Fruit fly (Drosophila melanogaster): ENCODE measurements around the gene nau.

Gene nau

dm6 chr3R:23709508-23710208 is 8.5 kb downstream of the nau start, which contains the start of gene CG10301 (continued):
- TF ChIP-seq ash1 (GFP tag; optimal IDR thresholded peaks at IDR 0.05) (no peak), pho (GFP tag; optimal IDR thresholded peaks at IDR 0.05) (no peak), Max (GFP tag; optimal IDR thresholded peaks at IDR 0.05) (peak; percentile 20), wek (GFP tag; optimal IDR thresholded peaks at IDR 0.05) (peak; percentile 10), Taf1 (GFP tag; IDR thresholded peaks at IDR 0.05) (no peak), CG43689 (GFP tag; IDR thresholded peaks at IDR 0.05) (no peak), ewg (GFP tag; optimal IDR thresholded peaks at IDR 0.05) (peak; percentile 56), pb (GFP tag; optimal IDR thresholded peaks at IDR 0.05) (no peak), Nf-YB (GFP tag; optimal IDR thresholded peaks at IDR 0.05) (peak; percentile 8), ATbp (GFP tag; optimal IDR thresholded peaks at IDR 0.05) (peak; percentile 56), Neu2 (GFP tag; optimal IDR thresholded peaks at IDR 0.05; ENCODE audit: borderline replicate concordance) (no peak), CG30403 (GFP tag; optimal IDR thresholded peaks at IDR 0.05) (peak; percentile 54), fru (optimal IDR thresholded peaks at IDR 0.05) (no peak), CG6791 (GFP tag; IDR thresholded peaks at IDR 0.05; ENCODE audit: partially characterized antibody) (no peak), CG4854 (GFP tag; optimal IDR thresholded peaks at IDR 0.05) (no peak), dysf (GFP tag; IDR thresholded peaks at IDR 0.05) (peak; percentile 62; the same call in 2 of the 3 replicates), sc (optimal IDR thresholded peaks at IDR 0.05) (no peak), sc (GFP tag; optimal IDR thresholded peaks at IDR 0.05) (peak; percentile 50), Hr3 (GFP tag; optimal IDR thresholded peaks at IDR 0.05) (peak; percentile 47), nau (GFP tag; optimal IDR thresholded peaks at IDR 0.05) (peak; percentile 79), ken (GFP tag; IDR thresholded peaks at IDR 0.05) (peak; percentile 50; the same call in 1 of the 3 replicates), CG3163 (GFP tag; optimal IDR thresholded peaks at IDR 0.05) (no peak), sqz (GFP tag; optimal IDR thresholded peaks at IDR 0.05) (peak; percentile 31), YL-1 (GFP tag; optimal IDR thresholded peaks at IDR 0.05) (no peak), CG15011 (GFP tag; optimal IDR thresholded peaks at IDR 0.05) (no peak), CG30020 (tag; optimal IDR thresholded peaks at IDR 0.05) (no peak), CG5953 (GFP tag; IDR thresholded peaks at IDR 0.05) (peak; percentile 53; the same call in 1 of the 2 replicates), CTCF (GFP tag; optimal IDR thresholded peaks at IDR 0.05) (peak; percentile 13), CG6254 (GFP tag; optimal IDR thresholded peaks at IDR 0.05) (peak; percentile 67), Poxn (GFP tag; IDR thresholded peaks at IDR 0.05) (no peak), Opbp (GFP tag; IDR thresholded peaks at IDR 0.05; ENCODE audit: partially characterized antibody) (no peak), danr (GFP tag; IDR thresholded peaks at IDR 0.05) (no peak), Aef1 (GFP tag; IDR thresholded peaks at IDR 0.05) (no peak; the same call in 2 of the 3 replicates), ab (GFP tag; optimal IDR thresholded peaks at IDR 0.05) (no peak), unpg (GFP tag; optimal IDR thresholded peaks at IDR 0.05) (peak; percentile 61), Dbx (GFP tag; IDR thresholded peaks at IDR 0.05) (no peak), CG1647 (GFP tag; optimal IDR thresholded peaks at IDR 0.05) (peak; percentile 25), CG4424 (GFP tag; optimal IDR thresholded peaks at IDR 0.05) (peak; percentile 59), CG4617 (GFP tag; optimal IDR thresholded peaks at IDR 0.05; ENCODE audit: borderline replicate concordance) (peak; percentile 16), bcd (GFP tag; optimal IDR thresholded peaks at IDR 0.05) (peak; percentile 49), btn (GFP tag; optimal IDR thresholded peaks at IDR 0.05) (peak; percentile 36), CG15514 (GFP tag; optimal IDR thresholded peaks at IDR 0.05) (no peak), Med (GFP tag) (peak; percentile 77), CG3065 (GFP tag; optimal IDR thresholded peaks at IDR 0.05) (peak; percentile 43), HHEX (GFP tag; optimal IDR thresholded peaks at IDR 0.05) (peak; percentile 12), CG13123 (GFP tag; optimal IDR thresholded peaks at IDR 0.05) (no peak), CG12071 (GFP tag; optimal IDR thresholded peaks at IDR 0.05) (no peak), CG12769 (tag; optimal IDR thresholded peaks at IDR 0.05) (peak; percentile 8), disco-r (GFP tag; optimal IDR thresholded peaks at IDR 0.05) (no peak), CG10462 (GFP tag; optimal IDR thresholded peaks at IDR 0.05) (peak; percentile 43), Sox102F (GFP tag; optimal IDR thresholded peaks at IDR 0.05) (peak; percentile 70)
